Worm (Caenorhabditis elegans) whole organism, L1 larva: ENCODE data around the gene F42A10.9.

Experiments used
- C04F5.9 ChIP-seq: sonication (generic microtip); optimal IDR thresholded peaks from 2 replicates; lab custom pipeline; 2016; ENCODE audit warnings: missing genetic modification characterization, missing compliant biosample characterization
- C16A3.4 ChIP-seq: fragments of 150-350 bp; optimal IDR thresholded peaks from 2 replicates; lab custom pipeline; 2014; ENCODE audit warnings: missing biosample characterization, missing genetic modification characterization
- F16B12.6 ChIP-seq: fragments of 150-350 bp; optimal IDR thresholded peaks from 2 replicates; lab custom pipeline; 2014; ENCODE audit warnings: missing biosample characterization, missing genetic modification characterization
- Y116A8C.19 ChIP-seq: sonication (generic microtip); optimal IDR thresholded peaks from 2 replicates; lab custom pipeline; 2016; ENCODE audit warnings: missing compliant biosample characterization, missing genetic modification characterization, borderline replicate concordance
- aha-1 ChIP-seq: fragments of 150-350 bp; optimal IDR thresholded peaks from 2 replicates; lab custom pipeline; 2014; ENCODE audit warnings: missing biosample characterization, missing genetic modification characterization
- alr-1 ChIP-seq: fragments of 200-800 bp; sonication (Bioruptor generic); optimal IDR thresholded peaks from 2 replicates; lab custom pipeline; 2018; ENCODE audit warnings: borderline replicate concordance, mild to moderate bottlenecking, missing genetic modification characterization, missing compliant biosample characterization
- ama-1 ChIP-seq: fragments of 150-350 bp; optimal IDR thresholded peaks from 2 replicates; lab custom pipeline; 2014
- blmp-1 ChIP-seq: fragments of 150-350 bp; optimal IDR thresholded peaks from 2 replicates; lab custom pipeline; 2014; ENCODE audit warnings: missing biosample characterization, missing genetic modification characterization
- ceh-88 ChIP-seq: fragments of 200-800 bp; sonication (Bioruptor generic); IDR thresholded peaks from 2 replicates; pipeline ENCODE4 v1.3.6; 2022; ENCODE audit warnings: missing genetic modification characterization, missing compliant biosample characterization
- ceh-90 ChIP-seq: sonication (generic microtip); optimal IDR thresholded peaks from 2 replicates; lab custom pipeline; 2016; ENCODE audit warnings: missing genetic modification characterization, missing compliant biosample characterization
- dpl-1 ChIP-seq, 3 experiments: fragments of 150-350 bp in 2 of 3; sonication (generic microtip) in 1 of 3; optimal IDR thresholded peaks; 2 replicates each; lab custom pipeline; 2014 to 2017; ENCODE audit warnings: missing biosample characterization in 3 of 3, missing genetic modification characterization in 3 of 3, missing genetic modification reagents in 3 of 3
- dsc-1 ChIP-seq: sonication (generic microtip); optimal IDR thresholded peaks from 2 replicates; lab custom pipeline; 2016; ENCODE audit warnings: mild to moderate bottlenecking, missing genetic modification characterization, missing compliant biosample characterization
- efl-1 ChIP-seq, 4 experiments: fragments of 150-350 bp; optimal IDR thresholded peaks in 3 of 4; peaks in 1 of 4; 1 replicate in 1 of 4; 2 replicates in 3 of 4; lab custom pipeline; 2014; ENCODE audit warnings: missing biosample characterization in 2 of 4, missing genetic modification characterization in 2 of 4, missing genetic modification reagents in 2 of 4
- efl-3 ChIP-seq: fragments of 200-800 bp; sonication (Bioruptor generic); optimal IDR thresholded peaks from 2 replicates; lab custom pipeline; 2018; ENCODE audit warnings: mild to moderate bottlenecking, missing genetic modification characterization, missing compliant biosample characterization
- egl-13 ChIP-seq: sonication (generic microtip); optimal IDR thresholded peaks from 2 replicates; lab custom pipeline; 2016; ENCODE audit warnings: missing genotype, missing genetic modification reagents, missing genetic modification characterization, missing compliant biosample characterization
- elt-2 ChIP-seq: sonication (generic microtip); optimal IDR thresholded peaks from 2 replicates; lab custom pipeline; 2016; ENCODE audit warnings: missing genetic modification characterization, mild to moderate bottlenecking, inconsistent platforms, missing compliant biosample characterization, missing genetic modification reagents
- elt-3 ChIP-seq, 6 experiments: fragments of 150-350 bp in 1 of 6; sonication (generic microtip); optimal IDR thresholded peaks; 2 replicates each; lab custom pipeline; 2017 to 2018; ENCODE audit warnings: missing biosample characterization in 6 of 6, missing genetic modification characterization in 6 of 6, inconsistent platforms in 1 of 6
- ets-5 ChIP-seq: fragments of 200-800 bp; sonication (Bioruptor generic); IDR thresholded peaks from 2 replicates; pipeline ENCODE4 v1.3.6; 2022; ENCODE audit warnings: missing genetic modification characterization, missing compliant biosample characterization
- grh-1 ChIP-seq: fragments of 200-800 bp; sonication (Bioruptor generic); IDR thresholded peaks from 2 replicates; pipeline ENCODE4 v1.3.6; 2022; ENCODE audit warnings: missing genetic modification reagents, missing genetic modification characterization, missing compliant biosample characterization
- hlh-17 ChIP-seq: fragments of 200-800 bp; sonication (Bioruptor generic); optimal IDR thresholded peaks from 2 replicates; lab custom pipeline; 2018; ENCODE audit warnings: missing genetic modification characterization, mild to moderate bottlenecking, missing compliant biosample characterization, moderate library complexity, borderline replicate concordance
- irx-1 ChIP-seq: sonication (generic microtip); optimal IDR thresholded peaks from 2 replicates; lab custom pipeline; 2016; ENCODE audit warnings: missing genetic modification characterization, missing compliant biosample characterization
- isw-1 ChIP-seq: fragments of 200-800 bp; sonication (Bioruptor generic); IDR thresholded peaks from 2 replicates; pipeline ENCODE4 v1.3.6; 2022; ENCODE audit warnings: missing genetic modification characterization, missing compliant biosample characterization
- lin-14 ChIP-seq: fragments of 200-800 bp; sonication (Bioruptor generic); optimal IDR thresholded peaks from 2 replicates; lab custom pipeline; 2018; ENCODE audit warnings: mild to moderate bottlenecking, missing genetic modification characterization, moderate library complexity, missing compliant biosample characterization
- lin-15B ChIP-seq: fragments of 150-350 bp; sonication (generic microtip); optimal IDR thresholded peaks from 3 replicates; lab custom pipeline; 2014; ENCODE audit warnings: missing biosample characterization, missing genetic modification characterization
- lin-35 ChIP-seq, 2 experiments: fragments of 150-350 bp; optimal IDR thresholded peaks; 2 replicates each; lab custom pipeline; 2014; ENCODE audit warnings: missing biosample characterization in 2 of 2, missing genetic modification characterization in 2 of 2, missing genetic modification reagents in 2 of 2
- lin-39 ChIP-seq: fragments of 150-350 bp; optimal IDR thresholded peaks from 2 replicates; lab custom pipeline; 2014; ENCODE audit warnings: missing biosample characterization, missing genetic modification reagents, missing genetic modification characterization
- lsy-2 ChIP-seq, 2 experiments: fragments of 150-350 bp; optimal IDR thresholded peaks; 2 replicates each; lab custom pipeline; 2014; ENCODE audit warnings: missing biosample characterization in 2 of 2, missing genetic modification characterization in 2 of 2
- mdl-1 ChIP-seq, 2 experiments: fragments of 150-350 bp; optimal IDR thresholded peaks; 2 replicates each; lab custom pipeline; 2014 to 2017; ENCODE audit warnings: missing biosample characterization in 2 of 2, missing genetic modification characterization in 2 of 2, inconsistent platforms in 1 of 2
- nhr-12 ChIP-seq: sonication (generic microtip); optimal IDR thresholded peaks from 2 replicates; lab custom pipeline; 2017; ENCODE audit warnings: missing biosample characterization, missing genetic modification characterization
- nhr-19 ChIP-seq: fragments of 200-800 bp; sonication (Bioruptor generic); conservative IDR thresholded peaks from 2 replicates; pipeline ENCODE4 v1.3.6; 2022; ENCODE audit warnings: missing genetic modification characterization, missing compliant biosample characterization
- nhr-20 ChIP-seq: sonication (generic microtip); optimal IDR thresholded peaks from 2 replicates; lab custom pipeline; 2016; ENCODE audit warnings: mild to moderate bottlenecking, missing genetic modification characterization, missing compliant biosample characterization
- nhr-237 ChIP-seq: fragments of 150-350 bp; optimal IDR thresholded peaks from 2 replicates; lab custom pipeline; 2014; ENCODE audit warnings: missing biosample characterization, missing genetic modification characterization
- nhr-28 ChIP-seq: fragments of 150-350 bp; optimal IDR thresholded peaks from 2 replicates; lab custom pipeline; 2014; ENCODE audit warnings: missing biosample characterization, missing genetic modification characterization
- nhr-47 ChIP-seq: sonication (generic microtip); optimal IDR thresholded peaks from 2 replicates; lab custom pipeline; 2016; ENCODE audit warnings: mild to moderate bottlenecking, missing genetic modification characterization, moderate library complexity, missing compliant biosample characterization
- nhr-71 ChIP-seq: sonication (generic microtip); optimal IDR thresholded peaks from 2 replicates; lab custom pipeline; 2016; ENCODE audit warnings: mild to moderate bottlenecking, missing genetic modification characterization, moderate library complexity, missing compliant biosample characterization
- nhr-76 ChIP-seq: sonication (generic microtip); optimal IDR thresholded peaks from 2 replicates; lab custom pipeline; 2017; ENCODE audit warnings: missing biosample characterization, missing genetic modification characterization
- nhr-84 ChIP-seq: sonication (generic microtip); optimal IDR thresholded peaks from 2 replicates; lab custom pipeline; 2017; ENCODE audit warnings: missing biosample characterization, missing genetic modification characterization
- nhr-85 ChIP-seq: sonication (generic microtip); peaks from one replicate; lab custom pipeline; 2016; ENCODE audit warnings: missing genetic modification characterization, inconsistent platforms, missing compliant biosample characterization
- rnt-1 ChIP-seq: sonication (generic microtip); optimal IDR thresholded peaks from 2 replicates; lab custom pipeline; 2016; ENCODE audit warnings: mild to moderate bottlenecking, missing genetic modification characterization, moderate library complexity, missing compliant biosample characterization
- skn-1 ChIP-seq: fragments of 150-350 bp; optimal IDR thresholded peaks from 2 replicates; lab custom pipeline; 2014; ENCODE audit warnings: missing biosample characterization, missing genetic modification characterization
- snpc-4 ChIP-seq: fragments of 150-350 bp; optimal IDR thresholded peaks from 2 replicates; lab custom pipeline; 2014; ENCODE audit warnings: missing biosample characterization, missing genetic modification characterization
- snu-23 ChIP-seq: sonication (generic microtip); optimal IDR thresholded peaks from 2 replicates; lab custom pipeline; 2016; ENCODE audit warnings: missing genetic modification characterization, missing compliant biosample characterization
- sox-4 ChIP-seq: sonication (generic microtip); optimal IDR thresholded peaks from 2 replicates; lab custom pipeline; 2016; ENCODE audit warnings: missing genetic modification characterization, missing compliant biosample characterization
- swsn-7 ChIP-seq: sonication (generic microtip); optimal IDR thresholded peaks from 2 replicates; lab custom pipeline; 2016; ENCODE audit warnings: missing genetic modification characterization, missing compliant biosample characterization
- tbx-2 ChIP-seq: sonication (generic microtip); optimal IDR thresholded peaks from 2 replicates; lab custom pipeline; 2016; ENCODE audit warnings: missing genetic modification characterization, missing compliant biosample characterization
- unc-30 ChIP-seq: sonication (generic microtip); optimal IDR thresholded peaks from 2 replicates; lab custom pipeline; 2017; ENCODE audit warnings: missing biosample characterization, missing genetic modification characterization
- unc-62 ChIP-seq: fragments of 150-350 bp; optimal IDR thresholded peaks from 2 replicates; lab custom pipeline; 2014; ENCODE audit warnings: missing biosample characterization, missing genetic modification reagents, missing genetic modification characterization
- unc-86 ChIP-seq: sonication (generic microtip); optimal IDR thresholded peaks from 2 replicates; lab custom pipeline; 2016; ENCODE audit warnings: missing genetic modification characterization, missing compliant biosample characterization
- unc-98 ChIP-seq: fragments of 200-800 bp; sonication (Bioruptor generic); IDR thresholded peaks from 2 replicates; pipeline ENCODE4 v1.3.6; 2022; ENCODE audit warnings: missing genetic modification characterization, missing compliant biosample characterization
- vab-15 ChIP-seq: sonication (generic microtip); optimal IDR thresholded peaks from 2 replicates; lab custom pipeline; 2017; ENCODE audit warnings: missing genotype, mild to moderate bottlenecking, missing genetic modification characterization, missing compliant biosample characterization
- zag-1 ChIP-seq: fragments of 150-350 bp; optimal IDR thresholded peaks from 2 replicates; lab custom pipeline; 2014; ENCODE audit warnings: missing biosample characterization, missing genetic modification characterization
- zip-4 ChIP-seq: fragments of 200-800 bp; sonication (Bioruptor generic); optimal IDR thresholded peaks from 2 replicates; lab custom pipeline; 2018; ENCODE audit warnings: mild to moderate bottlenecking, missing genetic modification characterization, moderate library complexity, missing compliant biosample characterization
- ztf-11 ChIP-seq, 2 experiments: sonication (generic microtip); optimal IDR thresholded peaks; 2 replicates each; lab custom pipeline; 2016 to 2017; ENCODE audit warnings: missing genetic modification characterization in 2 of 2, missing biosample characterization in 1 of 2, missing compliant biosample characterization in 1 of 2
- ztf-4 ChIP-seq: fragments of 150-350 bp; optimal IDR thresholded peaks from 2 replicates; lab custom pipeline; 2014; ENCODE audit warnings: missing biosample characterization, missing genetic modification characterization

F42A10.9 gene

ce11 chrIII:6145309-6145708 is 19.1 kb upstream of the F42A10.9 start (continued):
- TF ChIP-seq nhr-76 (tag; lab: Kevin White, UChicago) = no peak
- no peak for TF ChIP-seq zip-4 (GFP tag; lab: Kevin White, UChicago)
- TF ChIP-seq nhr-84 = no peak
- no peak for TF ChIP-seq ets-5 (GFP tag; lab: Robert Waterston, UW)
- no peak for TF ChIP-seq nhr-28
- TF ChIP-seq nhr-12 = no peak
- TF ChIP-seq zag-1 (tag; lab: Kevin White, UChicago) = no peak
- TF ChIP-seq lin-14 (GFP tag; lab: Kevin White, UChicago) = peak; percentile 46
- TF ChIP-seq lin-15B (tag; lab: Kevin White, UChicago) = no peak
- TF ChIP-seq rnt-1 (tag; lab: Kevin White, UChicago) = peak; percentile 5
- no peak for TF ChIP-seq nhr-237
- TF ChIP-seq elt-3 (tag; optimal IDR thresholded peaks at IDR 0.05; lab: Kevin White, UChicago) = peak in 5 of 6 experiments; percentile 40 to 90 (median 79)
- TF ChIP-seq tbx-2 (tag; lab: Kevin White, UChicago) = peak; percentile 50
- no peak for TF ChIP-seq skn-1 (tag; lab: Kevin White, UChicago)
- no peak for TF ChIP-seq grh-1 (GFP tag; lab: Robert Waterston, UW)
- TF ChIP-seq aha-1 (tag; lab: Kevin White, UChicago) = no peak
- no peak for TF ChIP-seq efl-1 (optimal IDR thresholded peaks at IDR 0.05; lab: Kevin White, UChicago)
- TF ChIP-seq efl-1 (GFP tag; optimal IDR thresholded peaks at IDR 0.05 in 1 of 2; lab: Kevin White, UChicago) = peak in 1 of 2 experiments; percentile 72
- peak in 1 of 2 experiments; percentile 4 for TF ChIP-seq lsy-2 (tag; optimal IDR thresholded peaks at IDR 0.05; lab: Kevin White, UChicago)
- no peak for TF ChIP-seq F16B12.6 (tag; lab: Kevin White, UChicago)
- no peak for TF ChIP-seq ceh-88 (GFP tag; lab: Robert Waterston, UW)
- TF ChIP-seq C04F5.9 (tag; lab: Kevin White, UChicago) = no peak
- TF ChIP-seq mdl-1 (tag; optimal IDR thresholded peaks at IDR 0.05; lab: Kevin White, UChicago) = peak in 1 of 2 experiments; percentile 55
- TF ChIP-seq alr-1 (tag; lab: Kevin White, UChicago) = no peak
- no peak for TF ChIP-seq ama-1 (lab: Kevin White, UChicago)
- TF ChIP-seq Y116A8C.19 (tag; lab: Kevin White, UChicago) = no peak
- no peak for TF ChIP-seq unc-62 (GFP tag; lab: Kevin White, UChicago)
- TF ChIP-seq ztf-4 (tag; lab: Kevin White, UChicago) = no peak
- TF ChIP-seq blmp-1 = peak; percentile 73
- no peak for TF ChIP-seq sox-4 (tag; lab: Kevin White, UChicago)
- TF ChIP-seq egl-13 (tag; lab: Kevin White, UChicago) = no peak
- TF ChIP-seq ztf-11 (tag; optimal IDR thresholded peaks at IDR 0.05; lab: Kevin White, UChicago) = no peak
- no peak for TF ChIP-seq ceh-90
- peak; percentile 74 for TF ChIP-seq nhr-20 (tag; lab: Kevin White, UChicago)
- TF ChIP-seq lin-35 (GFP tag; optimal IDR thresholded peaks at IDR 0.05; lab: Kevin White, UChicago) = peak in 1 of 2 experiments; percentile 45
- TF ChIP-seq dsc-1 = no peak
- TF ChIP-seq swsn-7 (tag; lab: Kevin White, UChicago) = no peak
- TF ChIP-seq dpl-1 (GFP tag; optimal IDR thresholded peaks at IDR 0.05; lab: Kevin White, UChicago) = peak in 1 of 3 experiments; percentile 12
- no peak for TF ChIP-seq isw-1 (GFP tag; lab: Robert Waterston, UW)
- TF ChIP-seq nhr-19 (GFP tag; lab: Robert Waterston, UW) = peak; percentile 67
- no peak for TF ChIP-seq unc-98 (GFP tag; lab: Robert Waterston, UW)
- TF ChIP-seq snu-23 (GFP tag; lab: Kevin White, UChicago) = peak; percentile 37
- no peak for TF ChIP-seq unc-30 (tag; lab: Kevin White, UChicago)
- no peak for TF ChIP-seq hlh-17
- TF ChIP-seq nhr-85 (tag; lab: Kevin White, UChicago) = peak; percentile 88
- peak; percentile 16 for TF ChIP-seq nhr-47 (tag; lab: Kevin White, UChicago)
- no peak for TF ChIP-seq vab-15 (tag; lab: Kevin White, UChicago)
- peak; percentile 33 for TF ChIP-seq C16A3.4
- TF ChIP-seq lin-39 (tag; lab: Kevin White, UChicago) = no peak
- no peak for TF ChIP-seq snpc-4 (tag; lab: Kevin White, UChicago)
- TF ChIP-seq efl-3 (GFP tag; lab: Kevin White, UChicago) = no peak
- TF ChIP-seq elt-2 (tag; lab: Kevin White, UChicago) = no peak
- TF ChIP-seq irx-1 = no peak
- no peak for TF ChIP-seq unc-86 (tag; lab: Kevin White, UChicago)
- TF ChIP-seq nhr-71 (tag; lab: Kevin White, UChicago) = peak; percentile 55
